Worm (Caenorhabditis elegans) whole organism, L1 larva: Measurements from ENCODE around the gene K01D12.15.
A peak's percentile ranks its signal among the peaks of the same experiment; 100 is the strongest.

Experiments used
- C16A3.4 ChIP-seq: fragments of 150-350 bp; optimal IDR thresholded peaks from 2 replicates; lab custom pipeline; 2014; ENCODE audit warnings: missing biosample characterization, missing genetic modification characterization
- egl-27 ChIP-seq, 2 experiments: fragments of 150-350 bp in 1 of 2; sonication (generic microtip); optimal IDR thresholded peaks; 3 replicates each; lab custom pipeline; 2017 to 2018; ENCODE audit warnings: missing biosample characterization in 2 of 2, missing genetic modification characterization in 2 of 2, missing genetic modification reagents in 2 of 2
- lin-39 ChIP-seq: fragments of 150-350 bp; optimal IDR thresholded peaks from 2 replicates; lab custom pipeline; 2014; ENCODE audit warnings: missing biosample characterization, missing genetic modification reagents, missing genetic modification characterization
- snu-23 ChIP-seq: sonication (generic microtip); optimal IDR thresholded peaks from 2 replicates; lab custom pipeline; 2016; ENCODE audit warnings: missing genetic modification characterization, missing compliant biosample characterization
- tbx-2 ChIP-seq: sonication (generic microtip); optimal IDR thresholded peaks from 2 replicates; lab custom pipeline; 2016; ENCODE audit warnings: missing genetic modification characterization, missing compliant biosample characterization

DNA sequence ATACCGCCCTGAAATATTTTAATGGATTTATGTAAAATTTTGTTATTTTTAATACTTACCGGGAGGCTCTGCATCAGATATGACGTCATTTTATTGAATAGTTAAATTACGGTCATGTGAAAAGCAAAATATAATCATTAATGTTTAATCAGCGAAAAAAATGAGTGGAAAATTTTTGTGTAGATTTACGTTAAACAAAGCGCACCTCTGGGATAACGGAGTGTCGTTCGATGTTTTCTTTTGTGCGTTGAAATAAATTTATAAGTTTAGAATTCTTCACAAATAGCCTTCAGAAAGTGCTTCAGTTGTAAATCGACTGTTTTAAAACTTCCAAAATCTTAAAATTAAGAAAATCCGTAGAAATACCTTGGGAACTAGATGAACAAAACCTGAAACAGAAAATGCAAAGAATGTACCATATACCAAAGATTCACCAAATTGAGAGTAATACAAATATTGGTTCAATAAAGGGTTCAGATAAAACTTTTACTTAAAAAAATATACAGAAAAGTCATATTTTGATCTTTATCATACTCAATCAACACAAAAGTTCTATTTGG is 14.5 kb downstream of the K01D12.15 start, which contains the start of the genes K01D12.20 and miga-1:
- TF ChIP-seq egl-27 (tag; optimal IDR thresholded peaks at IDR 0.05; lab: Kevin White, UChicago) (no peak), C16A3.4 (tag; lab: Kevin White, UChicago) (peak; percentile 56), tbx-2 (tag; lab: Kevin White, UChicago) (peak; percentile 31), snu-23 (peak; percentile 57), lin-39 (tag; lab: Kevin White, UChicago) (no peak)
